Worm (Caenorhabditis elegans): ENCODE results near the gene abhd-12.

The abhd-12 gene

ce11 chrV:7983381-7984052 is at the start of gene abhd-12, which contains the start of gene natb-1:
Gene abhd-12, plus strand, starts transcription at chrV:7983879.
Gene natb-1, minus strand, starts transcription at chrV:7983431.
- TF ChIP-seq elt-1 (tag; optimal IDR thresholded peaks at IDR 0.05) (no peak), fos-1 (tag; optimal IDR thresholded peaks at IDR 0.05) (peak; percentile 20), lsy-2 (tag; optimal IDR thresholded peaks at IDR 0.05) (peak; percentile 84 to 96), nhr-129 (tag; optimal IDR thresholded peaks at IDR 0.05) (peak; percentile 45), crh-2 (tag; optimal IDR thresholded peaks at IDR 0.05) (peak; percentile 12), ceh-82 (tag; optimal IDR thresholded peaks at IDR 0.05) (no peak), gmeb-1 (tag; optimal IDR thresholded peaks at IDR 0.05) (peak; percentile 54), unc-55 (GFP tag; optimal IDR thresholded peaks at IDR 0.05) (peak; percentile 72), sma-3 (GFP tag; optimal IDR thresholded peaks at IDR 0.05) (no peak), C34F6.9 (tag; optimal IDR thresholded peaks at IDR 0.05) (peak; percentile 75), blmp-1 (tag; optimal IDR thresholded peaks at IDR 0.05; ENCODE audit: insufficient read depth) (peak; percentile 3), nhr-25 (tag; optimal IDR thresholded peaks at IDR 0.05) (peak; percentile 30)

ce11 chrV:7937152-7937551 is 46.5 kb upstream of the abhd-12 start, which contains the start of gene srsx-3:
Gene srsx-3, minus strand, starts transcription at chrV:7937252.
- TF ChIP-seq lin-11 (tag; optimal IDR thresholded peaks at IDR 0.05), result no peak
- no peak for TF ChIP-seq nhr-25 (tag; optimal IDR thresholded peaks at IDR 0.05)
- TF ChIP-seq nhr-6 (tag; optimal IDR thresholded peaks at IDR 0.05), result no peak
- no peak for TF ChIP-seq sma-9 (GFP tag; optimal IDR thresholded peaks at IDR 0.05)
- TF ChIP-seq sma-9 (tag; optimal IDR thresholded peaks at IDR 0.05), result no peak
- TF ChIP-seq nhr-12 (tag; optimal IDR thresholded peaks at IDR 0.05), result no peak
- TF ChIP-seq nhr-129 (tag; optimal IDR thresholded peaks at IDR 0.05), result no peak
- no peak for TF ChIP-seq lin-13 (GFP tag; optimal IDR thresholded peaks at IDR 0.05)
- no peak for TF ChIP-seq elt-3 (tag; optimal IDR thresholded peaks at IDR 0.05)
- no peak for TF ChIP-seq F13H6.1 (tag; optimal IDR thresholded peaks at IDR 0.05)
- TF ChIP-seq unc-62 (GFP tag; optimal IDR thresholded peaks at IDR 0.05), result no peak
- no peak for TF ChIP-seq ama-1 (optimal IDR thresholded peaks at IDR 0.05)
- TF ChIP-seq C34F6.9 (tag; optimal IDR thresholded peaks at IDR 0.05), result no peak
- no peak for TF ChIP-seq nhr-11 (tag; optimal IDR thresholded peaks at IDR 0.05)
- no peak for TF ChIP-seq elt-1 (tag; optimal IDR thresholded peaks at IDR 0.05)
- TF ChIP-seq nhr-21 (tag; optimal IDR thresholded peaks at IDR 0.05), result no peak
- no peak for TF ChIP-seq ZK546.5 (tag; optimal IDR thresholded peaks at IDR 0.05)
- no peak for TF ChIP-seq nhr-77 (tag; optimal IDR thresholded peaks at IDR 0.05)
- TF ChIP-seq lin-39 (tag; optimal IDR thresholded peaks at IDR 0.05), result no peak

ce11 chrV:7940299-7940698 is 43.4 kb upstream of the abhd-12 start, which contains the start of gene srt-53:
Gene srt-53, minus strand, starts transcription at chrV:7940399.
- no peak for TF ChIP-seq unc-62 (GFP tag; optimal IDR thresholded peaks at IDR 0.05)
- TF ChIP-seq F13H6.1 (tag; optimal IDR thresholded peaks at IDR 0.05), result no peak
- no peak for TF ChIP-seq elt-3 (tag; optimal IDR thresholded peaks at IDR 0.05)
- no peak for TF ChIP-seq lin-39 (tag; optimal IDR thresholded peaks at IDR 0.05)
- TF ChIP-seq sem-4 (tag; optimal IDR thresholded peaks at IDR 0.05), result no peak
- no peak for TF ChIP-seq ceh-16 (tag; optimal IDR thresholded peaks at IDR 0.05)
- TF ChIP-seq R02D3.7 (tag; optimal IDR thresholded peaks at IDR 0.05), result no peak
- no peak for TF ChIP-seq mbf-1 (tag; optimal IDR thresholded peaks at IDR 0.05)

- TF ChIP-seq elt-3 (tag; optimal IDR thresholded peaks at IDR 0.05) (no peak), nhr-11 (tag; optimal IDR thresholded peaks at IDR 0.05) (no peak), lsy-2 (tag; optimal IDR thresholded peaks at IDR 0.05) (no peak), ztf-4 (tag; optimal IDR thresholded peaks at IDR 0.05) (no peak), snpc-4 (tag; optimal IDR thresholded peaks at IDR 0.05) (no peak), ztf-11 (tag; optimal IDR thresholded peaks at IDR 0.05) (no peak), lin-13 (GFP tag; optimal IDR thresholded peaks at IDR 0.05) (no peak), aly-2 (tag; optimal IDR thresholded peaks at IDR 0.05) (no peak), C34F6.9 (tag; optimal IDR thresholded peaks at IDR 0.05) (no peak), nhr-129 (tag; optimal IDR thresholded peaks at IDR 0.05) (no peak), peb-1 (tag; optimal IDR thresholded peaks at IDR 0.05) (no peak), nhr-6 (tag; optimal IDR thresholded peaks at IDR 0.05) (no peak), mab-5 (tag; optimal IDR thresholded peaks at IDR 0.05) (no peak), zag-1 (tag; optimal IDR thresholded peaks at IDR 0.05) (no peak), ztf-1 (GFP tag; conservative IDR thresholded peaks at IDR 0.05) (no peak)
Observed at ce11 chrV:7943568-7943967, 40.1 kb upstream of the abhd-12 start, which contains the start of gene Y97E10B.1. Gene Y97E10B.1, plus strand, starts transcription at chrV:7943868.

All from whole organism, L2 larva.